Fruit fly (Drosophila melanogaster): Measurements from ENCODE around the gene Sar1.

The Sar1 gene

dm6 chr3R:22381077-22381476 is 24.6 kb downstream of the Sar1 start, which contains the start of gene CG43342:
Gene CG43342, plus strand, starts transcription at chr3R:22381340.
- no peak for TF ChIP-seq ttk (optimal IDR thresholded peaks at IDR 0.05)
- TF ChIP-seq h (optimal IDR thresholded peaks at IDR 0.05): no peak
- TF ChIP-seq psq (optimal IDR thresholded peaks at IDR 0.05): no peak
- TF ChIP-seq Myc (optimal IDR thresholded peaks at IDR 0.05): no peak
- TF ChIP-seq Sin3A (optimal IDR thresholded peaks at IDR 0.05): no peak
- TF ChIP-seq insv (optimal IDR thresholded peaks at IDR 0.05): no peak

- TF ChIP-seq h (optimal IDR thresholded peaks at IDR 0.05): no peak
- no peak for TF ChIP-seq ttk (optimal IDR thresholded peaks at IDR 0.05)
- TF ChIP-seq Sin3A (optimal IDR thresholded peaks at IDR 0.05): no peak
- TF ChIP-seq Myc (optimal IDR thresholded peaks at IDR 0.05): no peak
These were observed 25.2 kb downstream of the Sar1 start, which contains the start of gene Gpdh3 for dm6 chr3R:22381735-22382134. Gene Gpdh3, plus strand, starts transcription at chr3R:22382035.

dm6 chr3R:22389614-22390013 is 33.1 kb downstream of the Sar1 start, which contains the start of the genes CAH8 and CG7059:
Gene CAH8, minus strand, starts transcription at chr3R:22389714.
Gene CG7059, plus strand, starts transcription at chr3R:22389780.
- TF ChIP-seq h (optimal IDR thresholded peaks at IDR 0.05) (no peak), psq (optimal IDR thresholded peaks at IDR 0.05) (no peak), Sin3A (optimal IDR thresholded peaks at IDR 0.05) (no peak), ttk (optimal IDR thresholded peaks at IDR 0.05) (no peak), Myc (optimal IDR thresholded peaks at IDR 0.05) (no peak)

dm6 chr3R:22390109-22390508 is 33.6 kb downstream of the Sar1 start:
- no peak for TF ChIP-seq Sin3A (optimal IDR thresholded peaks at IDR 0.05)
- TF ChIP-seq ttk (optimal IDR thresholded peaks at IDR 0.05): no peak
- no peak for TF ChIP-seq h (optimal IDR thresholded peaks at IDR 0.05)
- no peak for TF ChIP-seq Myc (optimal IDR thresholded peaks at IDR 0.05)
- TF ChIP-seq insv (optimal IDR thresholded peaks at IDR 0.05): no peak
- no peak for TF ChIP-seq psq (optimal IDR thresholded peaks at IDR 0.05)

dm6 chr3R:22394004-22394403 is 37.5 kb downstream of the Sar1 start, which contains the start of gene CG13857:
Gene CG13857, minus strand, starts transcription at chr3R:22394104.
- TF ChIP-seq psq (optimal IDR thresholded peaks at IDR 0.05) (no peak), Myc (optimal IDR thresholded peaks at IDR 0.05) (no peak), Sin3A (optimal IDR thresholded peaks at IDR 0.05) (no peak), ttk (optimal IDR thresholded peaks at IDR 0.05) (no peak), h (optimal IDR thresholded peaks at IDR 0.05) (no peak), insv (optimal IDR thresholded peaks at IDR 0.05) (no peak)

dm6 chr3R:22395409-22396178 is 39.1 kb downstream of the Sar1 start:
- TF ChIP-seq Sin3A (optimal IDR thresholded peaks at IDR 0.05) (no peak), ttk (optimal IDR thresholded peaks at IDR 0.05) (no peak), insv (optimal IDR thresholded peaks at IDR 0.05) (no peak), Myc (optimal IDR thresholded peaks at IDR 0.05) (no peak), h (optimal IDR thresholded peaks at IDR 0.05) (no peak), psq (optimal IDR thresholded peaks at IDR 0.05) (no peak)

- TF ChIP-seq insv (optimal IDR thresholded peaks at IDR 0.05) (no peak), Sin3A (optimal IDR thresholded peaks at IDR 0.05) (no peak), ttk (optimal IDR thresholded peaks at IDR 0.05) (no peak), psq (optimal IDR thresholded peaks at IDR 0.05) (no peak), Myc (optimal IDR thresholded peaks at IDR 0.05) (no peak), h (optimal IDR thresholded peaks at IDR 0.05) (no peak)
These were observed 39.8 kb downstream of the Sar1 start for dm6 chr3R:22396238-22396772.

dm6 chr3R:22397068-22397700 is 40.7 kb downstream of the Sar1 start:
- TF ChIP-seq Myc (optimal IDR thresholded peaks at IDR 0.05) (no peak), ttk (optimal IDR thresholded peaks at IDR 0.05) (no peak), insv (optimal IDR thresholded peaks at IDR 0.05) (no peak), h (optimal IDR thresholded peaks at IDR 0.05) (no peak), Sin3A (optimal IDR thresholded peaks at IDR 0.05) (no peak), psq (optimal IDR thresholded peaks at IDR 0.05) (no peak)

- TF ChIP-seq ttk (optimal IDR thresholded peaks at IDR 0.05) (no peak), h (optimal IDR thresholded peaks at IDR 0.05) (no peak), Sin3A (optimal IDR thresholded peaks at IDR 0.05) (no peak), insv (optimal IDR thresholded peaks at IDR 0.05) (no peak), Myc (optimal IDR thresholded peaks at IDR 0.05) (no peak), psq (optimal IDR thresholded peaks at IDR 0.05) (no peak)
These were observed 43.8 kb downstream of the Sar1 start for dm6 chr3R:22400246-22400645.

- no peak for TF ChIP-seq h (optimal IDR thresholded peaks at IDR 0.05)
- no peak for TF ChIP-seq Sin3A (optimal IDR thresholded peaks at IDR 0.05)
- TF ChIP-seq insv (optimal IDR thresholded peaks at IDR 0.05): no peak
- no peak for TF ChIP-seq psq (optimal IDR thresholded peaks at IDR 0.05)
- no peak for TF ChIP-seq Myc (optimal IDR thresholded peaks at IDR 0.05)
- TF ChIP-seq ttk (optimal IDR thresholded peaks at IDR 0.05): no peak
These were observed 45.9 kb downstream of the Sar1 start, which contains the start of gene CG13856 for dm6 chr3R:22402355-22402754. Gene CG13856, plus strand, starts transcription at chr3R:22402655.

dm6 chr3R:22405639-22406038 is 49.2 kb downstream of the Sar1 start, which contains the start of gene CG13855:
Gene CG13855, plus strand, starts transcription at chr3R:22405939.
- no peak for TF ChIP-seq insv (optimal IDR thresholded peaks at IDR 0.05)
- no peak for TF ChIP-seq h (optimal IDR thresholded peaks at IDR 0.05)
- TF ChIP-seq ttk (optimal IDR thresholded peaks at IDR 0.05): no peak
- TF ChIP-seq psq (optimal IDR thresholded peaks at IDR 0.05): no peak
- TF ChIP-seq Myc (optimal IDR thresholded peaks at IDR 0.05): no peak
- no peak for TF ChIP-seq Sin3A (optimal IDR thresholded peaks at IDR 0.05)
